Worm (Caenorhabditis elegans): Measurements from ENCODE around the gene nhr-7.

nhr-7 gene

DNA sequence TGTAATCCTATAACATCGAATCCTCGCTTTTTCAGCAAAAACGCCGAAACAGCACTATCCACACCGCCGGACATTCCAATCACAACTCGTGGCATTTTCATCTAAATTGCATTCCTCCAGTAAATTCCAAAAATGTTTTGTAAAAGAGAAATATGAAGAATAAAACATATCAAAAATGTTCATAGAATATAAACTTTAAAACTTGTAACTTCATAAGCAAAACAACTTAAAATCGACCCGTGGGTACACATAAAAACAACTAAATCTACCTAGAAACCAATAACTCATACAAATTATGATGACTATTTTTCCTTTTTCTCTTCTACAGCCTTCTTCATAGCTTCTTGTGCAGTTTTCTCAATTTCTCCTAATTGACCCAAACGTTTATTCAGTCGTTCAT lies 25.6 kb upstream of the nhr-7 start, which contains the start of gene mttu-1:
Gene mttu-1 (minus strand): TSS at position 101 of the 400 bp plus-strand sequence.
- no peak for TF ChIP-seq mab-5 (tag; optimal IDR thresholded peaks at IDR 0.05)
- no peak for TF ChIP-seq unc-55 (GFP tag; optimal IDR thresholded peaks at IDR 0.05)
- no peak for TF ChIP-seq ceh-82 (tag; optimal IDR thresholded peaks at IDR 0.05)
- no peak for TF ChIP-seq ama-1 (optimal IDR thresholded peaks at IDR 0.05)
- TF ChIP-seq C34F6.9 (tag; optimal IDR thresholded peaks at IDR 0.05) = no peak
- TF ChIP-seq nhr-23 (tag; optimal IDR thresholded peaks at IDR 0.05) = no peak
- TF ChIP-seq sma-3 (GFP tag; optimal IDR thresholded peaks at IDR 0.05) = no peak
- no peak for TF ChIP-seq lin-39 (tag; optimal IDR thresholded peaks at IDR 0.05)
- no peak for TF ChIP-seq ZK546.5 (tag; optimal IDR thresholded peaks at IDR 0.05)
- no peak for TF ChIP-seq nhr-6 (tag; optimal IDR thresholded peaks at IDR 0.05)
- TF ChIP-seq ceh-16 (tag; optimal IDR thresholded peaks at IDR 0.05) = no peak
- TF ChIP-seq sem-4 (tag; optimal IDR thresholded peaks at IDR 0.05) = no peak
- TF ChIP-seq aly-2 (tag; optimal IDR thresholded peaks at IDR 0.05) = no peak

ce11 chrIV:11288965-11289364 lies 17.8 kb upstream of the nhr-7 start:
- TF ChIP-seq fos-1 (tag; optimal IDR thresholded peaks at IDR 0.05) (peak; percentile 98), gmeb-1 (tag; optimal IDR thresholded peaks at IDR 0.05) (peak; percentile 45), unc-39 (tag; optimal IDR thresholded peaks at IDR 0.05) (no peak), skn-1 (tag; optimal IDR thresholded peaks at IDR 0.05) (peak; percentile 23), crh-2 (tag; optimal IDR thresholded peaks at IDR 0.05) (peak; percentile 58), sma-9 (GFP tag; optimal IDR thresholded peaks at IDR 0.05) (peak; percentile 20), sma-9 (tag; optimal IDR thresholded peaks at IDR 0.05) (no peak), R02D3.7 (tag; optimal IDR thresholded peaks at IDR 0.05) (no peak)

- no peak for TF ChIP-seq F13H6.1 (tag; optimal IDR thresholded peaks at IDR 0.05)
- TF ChIP-seq unc-62 (GFP tag; optimal IDR thresholded peaks at IDR 0.05) = no peak
- no peak for TF ChIP-seq mab-5 (tag; optimal IDR thresholded peaks at IDR 0.05)
- no peak for TF ChIP-seq ztf-1 (GFP tag; conservative IDR thresholded peaks at IDR 0.05)
- TF ChIP-seq ceh-82 (tag; optimal IDR thresholded peaks at IDR 0.05) = no peak
- TF ChIP-seq ztf-11 (tag; optimal IDR thresholded peaks at IDR 0.05) = no peak
- TF ChIP-seq nhr-237 (tag; optimal IDR thresholded peaks at IDR 0.05) = no peak
- TF ChIP-seq unc-39 (tag; optimal IDR thresholded peaks at IDR 0.05) = no peak
- no peak for TF ChIP-seq R02D3.7 (tag; optimal IDR thresholded peaks at IDR 0.05)
- no peak for TF ChIP-seq sma-9 (GFP tag; optimal IDR thresholded peaks at IDR 0.05)
- TF ChIP-seq sma-9 (tag; optimal IDR thresholded peaks at IDR 0.05) = no peak
- no peak for TF ChIP-seq lin-13 (GFP tag; optimal IDR thresholded peaks at IDR 0.05)
- no peak for TF ChIP-seq gmeb-1 (tag; optimal IDR thresholded peaks at IDR 0.05)
- TF ChIP-seq ama-1 (optimal IDR thresholded peaks at IDR 0.05) = no peak
- TF ChIP-seq Y55F3AM.14 (GFP tag; optimal IDR thresholded peaks at IDR 0.05) = no peak
- no peak for TF ChIP-seq zag-1 (tag; optimal IDR thresholded peaks at IDR 0.05)
- no peak for TF ChIP-seq nhr-77 (tag; optimal IDR thresholded peaks at IDR 0.05)
- no peak for TF ChIP-seq lin-39 (tag; optimal IDR thresholded peaks at IDR 0.05)
Observed at ce11 chrIV:11287511-11287910, 16.3 kb upstream of the nhr-7 start, which contains the start of gene F54D1.6. Gene F54D1.6, plus strand, starts transcription at chrIV:11287811.

DNA sequence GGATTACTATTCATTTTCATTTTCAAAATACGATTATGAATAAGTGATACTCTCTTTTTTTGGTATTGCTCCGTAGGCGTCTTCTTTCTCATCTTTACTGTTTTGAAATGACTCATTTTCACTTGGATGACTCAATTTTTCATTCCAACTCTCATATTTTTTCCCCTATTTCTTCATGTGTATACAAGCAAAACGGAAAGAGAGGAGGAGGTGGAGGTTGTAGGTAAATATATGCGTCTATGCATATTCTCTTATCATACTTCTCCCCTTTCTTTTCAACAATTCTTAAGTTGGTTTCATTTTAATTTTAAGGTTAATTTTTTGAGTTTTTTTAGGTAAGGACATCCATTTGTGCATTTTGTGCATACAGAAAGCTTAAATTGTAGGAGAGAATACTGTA lies 14.9 kb upstream of the nhr-7 start:
- TF ChIP-seq mab-5 (tag; optimal IDR thresholded peaks at IDR 0.05) = no peak
- TF ChIP-seq nhr-25 (tag; optimal IDR thresholded peaks at IDR 0.05) = no peak
- TF ChIP-seq ZK546.5 (tag; optimal IDR thresholded peaks at IDR 0.05) = no peak
- no peak for TF ChIP-seq unc-39 (tag; optimal IDR thresholded peaks at IDR 0.05)
- TF ChIP-seq sem-4 (tag; optimal IDR thresholded peaks at IDR 0.05) = no peak
- peak; percentile 66 for TF ChIP-seq fos-1 (tag; optimal IDR thresholded peaks at IDR 0.05)
- no peak for TF ChIP-seq lin-39 (tag; optimal IDR thresholded peaks at IDR 0.05)

- TF ChIP-seq dmd-4 (tag; optimal IDR thresholded peaks at IDR 0.05) (no peak), nhr-12 (tag; optimal IDR thresholded peaks at IDR 0.05) (no peak), nhr-6 (tag; optimal IDR thresholded peaks at IDR 0.05) (no peak), sma-3 (GFP tag; optimal IDR thresholded peaks at IDR 0.05) (no peak)
Observed at ce11 chrIV:11285239-11285638, 14.1 kb upstream of the nhr-7 start.

DNA sequence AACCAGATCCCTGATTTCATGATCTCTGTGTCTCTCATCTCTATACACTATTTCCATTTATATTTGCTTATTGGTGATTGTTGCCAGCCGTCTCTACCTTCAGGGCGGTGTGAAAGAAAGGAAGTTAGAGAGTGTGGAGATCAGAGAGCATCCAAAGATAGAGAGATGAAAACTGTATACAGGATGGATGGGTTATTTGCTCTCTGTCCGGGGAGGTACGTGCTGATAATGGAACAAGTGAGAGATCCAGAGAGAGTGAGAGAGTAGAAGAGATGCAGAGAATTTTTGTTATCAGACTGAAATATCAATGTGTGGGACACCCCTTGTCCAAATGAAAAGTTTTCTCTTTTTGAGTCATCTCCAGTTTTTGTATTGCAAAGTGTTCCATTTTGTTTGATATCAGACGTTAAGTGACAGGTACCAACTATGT lies 13.0 kb upstream of the nhr-7 start:
- no peak for TF ChIP-seq nhr-23 (tag; optimal IDR thresholded peaks at IDR 0.05)
- TF ChIP-seq nhr-25 (tag; optimal IDR thresholded peaks at IDR 0.05) = no peak
- TF ChIP-seq sma-3 (GFP tag; optimal IDR thresholded peaks at IDR 0.05) = peak; percentile 22
- no peak for TF ChIP-seq zag-1 (tag; optimal IDR thresholded peaks at IDR 0.05)
- TF ChIP-seq nhr-6 (tag; optimal IDR thresholded peaks at IDR 0.05) = no peak
- TF ChIP-seq ZK546.5 (tag; optimal IDR thresholded peaks at IDR 0.05) = no peak
- TF ChIP-seq crh-2 (tag; optimal IDR thresholded peaks at IDR 0.05) = peak; percentile 46
- peak; percentile 50 for TF ChIP-seq sma-9 (GFP tag; optimal IDR thresholded peaks at IDR 0.05)
- no peak for TF ChIP-seq sma-9 (tag; optimal IDR thresholded peaks at IDR 0.05)
- peak; percentile 17 for TF ChIP-seq nhr-129 (tag; optimal IDR thresholded peaks at IDR 0.05)
- TF ChIP-seq gmeb-1 (tag; optimal IDR thresholded peaks at IDR 0.05) = peak; percentile 33
- no peak for TF ChIP-seq C34F6.9 (tag; optimal IDR thresholded peaks at IDR 0.05)
- TF ChIP-seq F13H6.1 (tag; optimal IDR thresholded peaks at IDR 0.05) = peak; percentile 84
- TF ChIP-seq fos-1 (tag; optimal IDR thresholded peaks at IDR 0.05) = peak; percentile 97
- TF ChIP-seq elt-1 (tag; optimal IDR thresholded peaks at IDR 0.05) = no peak
